Fruit fly (Drosophila melanogaster) whole organism, embryonic: Measurements from ENCODE around the gene CG31819.
A peak's percentile ranks its signal among the peaks of the same experiment; 100 is the strongest.

Experiments used
- Abd-B ChIP-seq: fragments of 200-800 bp; sonication (Bioruptor generic); optimal IDR thresholded peaks from 2 replicates; lab custom pipeline; 2018; ENCODE audit warnings: missing biosample characterization, mild to moderate bottlenecking, missing genetic modification characterization, moderate library complexity
- Awh ChIP-seq: fragments of 200-800 bp; sonication (Bioruptor generic); IDR thresholded peaks from 2 replicates; pipeline ENCODE4, ENCODE4 v1.3.6; 2022; ENCODE audit warnings: missing biosample characterization, missing genetic modification characterization
- CG1024 ChIP-seq: fragments of 200-800 bp; sonication (Bioruptor generic); IDR thresholded peaks from 2 replicates; pipeline ENCODE4 v1.3.6; 2022; ENCODE audit warnings: missing biosample characterization, missing genetic modification characterization
- CG10366 ChIP-seq: fragments of 200-800 bp; sonication (Bioruptor generic); IDR thresholded peaks from 2 replicates; pipeline ENCODE4 v1.3.6; 2022; ENCODE audit warnings: missing biosample characterization, missing genetic modification characterization
- CG11504 ChIP-seq: fragments of 200-800 bp; sonication (Bioruptor generic); optimal IDR thresholded peaks from 3 replicates; lab custom pipeline; 2019; ENCODE audit warnings: missing biosample characterization, mild to moderate bottlenecking, missing genetic modification characterization, moderate library complexity
- CG13287 ChIP-seq: fragments of 200-800 bp; sonication (Bioruptor generic); IDR thresholded peaks from 2 replicates; pipeline ENCODE4 v1.3.6; 2022; ENCODE audit warnings: missing biosample characterization, missing genetic modification characterization; ENCODE audit not compliant: partially characterized antibody
- CG13624 ChIP-seq: fragments of 200-800 bp; sonication (Bioruptor generic); optimal IDR thresholded peaks from 2 replicates; lab custom pipeline; 2016; ENCODE audit warnings: missing biosample characterization, missing genetic modification characterization
- CG14710 ChIP-seq: fragments of 200-800 bp; sonication (Bioruptor generic); optimal IDR thresholded peaks from 3 replicates; lab custom pipeline; 2019; ENCODE audit warnings: missing biosample characterization, mild to moderate bottlenecking, missing genetic modification characterization, moderate library complexity
- CG15514 ChIP-seq: fragments of 200-800 bp; sonication (Bioruptor generic); optimal IDR thresholded peaks from 3 replicates; lab custom pipeline; 2017; ENCODE audit warnings: missing biosample characterization, missing genetic modification characterization, mild to moderate bottlenecking, moderate library complexity, missing genetic modification reagents
- CG1602 ChIP-seq: fragments of 200-800 bp; sonication (Bioruptor generic); optimal IDR thresholded peaks from 3 replicates; lab custom pipeline; 2016; ENCODE audit warnings: missing biosample characterization, missing genetic modification characterization
- CG18011 ChIP-seq: fragments of 200-800 bp; sonication (Bioruptor generic); optimal IDR thresholded peaks from 2 replicates; lab custom pipeline; 2017; ENCODE audit warnings: missing biosample characterization, missing genetic modification characterization, mild to moderate bottlenecking, moderate library complexity, missing genotype
- CG18262 ChIP-seq: fragments of 200-800 bp; optimal IDR thresholded peaks from 3 replicates; lab custom pipeline; 2019; ENCODE audit warnings: missing biosample characterization, mild to moderate bottlenecking, missing genetic modification characterization, moderate library complexity
- CG18476 ChIP-seq: fragments of 200-800 bp; sonication (Bioruptor generic); optimal IDR thresholded peaks from 2 replicates; lab custom pipeline; 2016; ENCODE audit warnings: missing biosample characterization, mild to moderate bottlenecking, missing genetic modification characterization
- CG18599 ChIP-seq: fragments of 200-800 bp; sonication (Bioruptor generic); optimal IDR thresholded peaks from 3 replicates; lab custom pipeline; 2017; ENCODE audit warnings: missing biosample characterization, missing genetic modification characterization, mild to moderate bottlenecking, moderate library complexity, missing genetic modification reagents
- CG32772 ChIP-seq: fragments of 200-800 bp; sonication (Bioruptor generic); IDR thresholded peaks from 2 replicates; pipeline ENCODE4 v1.3.6; 2022; ENCODE audit warnings: missing biosample characterization, missing genetic modification characterization
- CG3838 ChIP-seq: fragments of 200-800 bp; sonication (Bioruptor generic); optimal IDR thresholded peaks from 3 replicates; lab custom pipeline; 2016; ENCODE audit warnings: missing biosample characterization, missing genetic modification characterization
- CG3995 ChIP-seq: fragments of 200-800 bp; sonication (Bioruptor generic); optimal IDR thresholded peaks from 3 replicates; lab custom pipeline; 2016; ENCODE audit warnings: missing biosample characterization, missing genetic modification characterization
- CG6683 ChIP-seq: fragments of 200-800 bp; sonication (Bioruptor generic); optimal IDR thresholded peaks from 2 replicates; lab custom pipeline; 2017; ENCODE audit warnings: missing biosample characterization, mild to moderate bottlenecking, missing genetic modification characterization, missing genetic modification reagents
- CG8290 ChIP-seq, 3 experiments: fragments of 200-800 bp; sonication (Bioruptor generic); optimal IDR thresholded peaks; 2 replicates each; lab custom pipeline; 2016 to 2019; ENCODE audit warnings: missing biosample characterization in 3 of 3, missing genetic modification characterization in 3 of 3, mild to moderate bottlenecking in 2 of 3, moderate library complexity in 1 of 3
- CTCF ChIP-seq: fragments of 200-800 bp; sonication (Bioruptor generic); optimal IDR thresholded peaks from 2 replicates; lab custom pipeline; 2017; ENCODE audit warnings: missing biosample characterization, mild to moderate bottlenecking, missing genetic modification characterization, moderate library complexity
- Dad ChIP-seq: fragments of 200-800 bp; sonication (Bioruptor generic); optimal IDR thresholded peaks from 3 replicates; lab custom pipeline; 2016; ENCODE audit warnings: missing biosample characterization, missing genetic modification characterization
- Dek ChIP-seq: fragments of 200-800 bp; sonication (Bioruptor generic); optimal IDR thresholded peaks from 3 replicates; lab custom pipeline; 2019; ENCODE audit warnings: missing biosample characterization, mild to moderate bottlenecking, missing genetic modification characterization, moderate library complexity
- Gug ChIP-seq: fragments of 200-800 bp; sonication (Bioruptor generic); IDR thresholded peaks from 4 replicates; pipeline ENCODE4 v1.3.6; 2022; ENCODE audit warnings: missing biosample characterization, missing genetic modification characterization
- HmgZ ChIP-seq: fragments of 200-800 bp; sonication (Bioruptor generic); optimal IDR thresholded peaks from 2 replicates; lab custom pipeline; 2018; ENCODE audit warnings: missing biosample characterization, mild to moderate bottlenecking, missing genetic modification characterization
- Hr3 ChIP-seq: fragments of 200-800 bp; sonication (Bioruptor generic); optimal IDR thresholded peaks from 3 replicates; lab custom pipeline; 2016; ENCODE audit warnings: missing biosample characterization, missing genetic modification characterization
- Hr78 ChIP-seq, 2 experiments: fragments of 200-800 bp in 1 of 2; fragments of >200 bp in 1 of 2; sonication (Bioruptor generic) in 1 of 2; optimal IDR thresholded peaks; 2 replicates each; lab custom pipeline; 2017 to 2019; ENCODE audit warnings: missing biosample characterization in 2 of 2, missing genetic modification characterization in 2 of 2, mild to moderate bottlenecking in 1 of 2, moderate library complexity in 1 of 2
- Jarid2 ChIP-seq: fragments of 200-800 bp; sonication (Bioruptor generic); optimal IDR thresholded peaks from 3 replicates; lab custom pipeline; 2017; ENCODE audit warnings: mild to moderate bottlenecking, missing biosample characterization, missing genetic modification reagents, missing genetic modification characterization
- Lim3 ChIP-seq: fragments of 200-800 bp; sonication (Bioruptor generic); IDR thresholded peaks from 2 replicates; pipeline ENCODE4 v1.3.6; 2022; ENCODE audit warnings: missing biosample characterization, missing genetic modification characterization
- PHDP ChIP-seq: fragments of 200-800 bp; sonication (Bioruptor generic); optimal IDR thresholded peaks from 3 replicates; lab custom pipeline; 2018; ENCODE audit warnings: missing biosample characterization, mild to moderate bottlenecking, missing genetic modification characterization, moderate library complexity
- Sin3A ChIP-seq: fragments of >200 bp; optimal IDR thresholded peaks from 2 replicates; lab custom pipeline; 2018
- Vsx1 ChIP-seq: fragments of 200-800 bp; sonication (Bioruptor generic); optimal IDR thresholded peaks from 2 replicates; lab custom pipeline; 2017; ENCODE audit warnings: missing biosample characterization, mild to moderate bottlenecking, missing genetic modification characterization, missing genetic modification reagents
- aop ChIP-seq: fragments of 200-800 bp; sonication (Bioruptor generic); IDR thresholded peaks from 2 replicates; pipeline ENCODE4 v1.3.6; 2022; ENCODE audit warnings: missing biosample characterization, missing genetic modification characterization
- caup ChIP-seq: fragments of 200-800 bp; sonication (Bioruptor generic); optimal IDR thresholded peaks from 3 replicates; lab custom pipeline; 2017; ENCODE audit warnings: missing biosample characterization, mild to moderate bottlenecking, missing genetic modification characterization, moderate library complexity; ENCODE audit not compliant: severe bottlenecking
- chn ChIP-seq: fragments of 200-800 bp; sonication (Bioruptor generic); optimal IDR thresholded peaks from 2 replicates; lab custom pipeline; 2016; ENCODE audit warnings: missing biosample characterization, missing genetic modification characterization
- ci ChIP-seq: fragments of 200-800 bp; sonication (Bioruptor generic); IDR thresholded peaks from 3 replicates; pipeline ENCODE4 v1.3.6; 2022; ENCODE audit warnings: missing biosample characterization, missing genetic modification characterization
- crp ChIP-seq, 2 experiments: fragments of 200-800 bp; sonication (Bioruptor generic); optimal IDR thresholded peaks; 2 replicates in 1 of 2; 3 replicates in 1 of 2; lab custom pipeline; 2017; ENCODE audit warnings: missing biosample characterization in 2 of 2, missing genetic modification characterization in 2 of 2, mild to moderate bottlenecking in 1 of 2, moderate library complexity in 1 of 2
- ewg ChIP-seq: fragments of 200-800 bp; sonication (Bioruptor generic); optimal IDR thresholded peaks from 3 replicates; lab custom pipeline; 2017; ENCODE audit warnings: mild to moderate bottlenecking, missing biosample characterization, missing genetic modification reagents, missing genetic modification characterization
- gem ChIP-seq: fragments of 200-800 bp; sonication (Bioruptor generic); optimal IDR thresholded peaks from 2 replicates; lab custom pipeline; 2019; ENCODE audit warnings: missing biosample characterization, mild to moderate bottlenecking, missing genetic modification characterization, moderate library complexity
- kah ChIP-seq: fragments of 200-800 bp; sonication (Bioruptor generic); optimal IDR thresholded peaks from 2 replicates; lab custom pipeline; 2018; ENCODE audit warnings: missing biosample characterization, mild to moderate bottlenecking, missing genetic modification characterization
- knrl ChIP-seq: fragments of 200-800 bp; sonication (Bioruptor generic); IDR thresholded peaks from 3 replicates; pipeline ENCODE4 v1.3.6; 2022; ENCODE audit warnings: missing biosample characterization, missing genetic modification characterization; ENCODE audit not compliant: partially characterized antibody
- nom ChIP-seq: fragments of 200-800 bp; sonication (Bioruptor generic); optimal IDR thresholded peaks from 2 replicates; lab custom pipeline; 2017; ENCODE audit warnings: missing biosample characterization, missing genetic modification characterization, mild to moderate bottlenecking, moderate library complexity, missing genetic modification reagents
- pan ChIP-seq, 4 experiments: fragments of >200 bp in 3 of 4; fragments of 200-800 bp in 1 of 4; sonication (Bioruptor generic) in 1 of 4; optimal IDR thresholded peaks in 3 of 4; IDR thresholded peaks in 1 of 4; 2 replicates each; pipeline versions ENCODE4 v1.3.6 to Lab custom; 2017 to 2022; ENCODE audit warnings: missing biosample characterization in 2 of 4, missing genetic modification characterization in 2 of 4, mixed read lengths in 1 of 4
- salm ChIP-seq: fragments of 200-800 bp; sonication (Bioruptor generic); optimal IDR thresholded peaks from 2 replicates; lab custom pipeline; 2018; ENCODE audit warnings: missing biosample characterization, mild to moderate bottlenecking, missing genetic modification characterization
- seq ChIP-seq: fragments of 200-800 bp; sonication (Bioruptor generic); IDR thresholded peaks from 2 replicates; pipeline ENCODE4 v1.3.6; 2022; ENCODE audit warnings: missing biosample characterization, missing genetic modification characterization
- slou ChIP-seq: fragments of 200-800 bp; sonication (Bioruptor generic); optimal IDR thresholded peaks from 3 replicates; lab custom pipeline; 2016; ENCODE audit warnings: missing biosample characterization, missing genetic modification characterization
- tgo ChIP-seq: fragments of 200-800 bp; sonication (Bioruptor generic); IDR thresholded peaks from 3 replicates; pipeline ENCODE4 v1.3.6; 2022; ENCODE audit warnings: missing biosample characterization, missing genetic modification characterization
- tx ChIP-seq: fragments of 200-800 bp; sonication (Bioruptor generic); optimal IDR thresholded peaks from 2 replicates; lab custom pipeline; 2016; ENCODE audit warnings: missing biosample characterization, missing genetic modification characterization

CG31819 gene

dm6 chr2L:16257227-16258071, 46.2 kb downstream of the CG31819 start, which contains the start of the genes PRL-1 and EndoGI (continued):
- TF ChIP-seq CG3995 = peak; percentile 72
- TF ChIP-seq aop (GFP tag; lab: Robert Waterston, UW) = no peak
- TF ChIP-seq CG18599 (GFP tag; lab: Kevin White, UChicago) = peak; percentile 79
- TF ChIP-seq CG32772 (GFP tag; lab: Robert Waterston, UW) = peak; percentile 20; the same call in 1 of the 2 replicates
- TF ChIP-seq CG8290 (GFP tag; optimal IDR thresholded peaks at IDR 0.05; lab: Kevin White, UChicago) = peak; percentile 49
- TF ChIP-seq CG8290 (tag; optimal IDR thresholded peaks at IDR 0.05; lab: Kevin White, UChicago) = peak in 1 of 2 experiments; percentile 68
- peak; percentile 36 for TF ChIP-seq HmgZ (tag; lab: Kevin White, UChicago)
- TF ChIP-seq Abd-B (GFP tag; lab: Kevin White, UChicago) = no peak
- peak; percentile 84 for TF ChIP-seq CG18262 (tag; lab: Kevin White, UChicago)
- TF ChIP-seq knrl (GFP tag; lab: Robert Waterston, UW) = peak; percentile 99
- peak; percentile 91 for TF ChIP-seq gem (tag; lab: Kevin White, UChicago)
- TF ChIP-seq seq = 0 out of 2 replicates have a peak, but pooled peaks have one; percentile 62
- TF ChIP-seq Sin3A = peak; percentile 20
- TF ChIP-seq CTCF (GFP tag; lab: Kevin White, UChicago) = no peak
- TF ChIP-seq CG1024 (GFP tag; lab: Robert Waterston, UW) = no peak
- peak; percentile 74 for TF ChIP-seq slou (GFP tag; lab: Kevin White, UChicago)
- TF ChIP-seq CG18011 (GFP tag; lab: Kevin White, UChicago) = peak; percentile 90
- peak in 1 of 2 experiments; percentile 26 for TF ChIP-seq Hr78 (GFP tag; optimal IDR thresholded peaks at IDR 0.05; lab: Kevin White, UChicago)
- TF ChIP-seq crp (GFP tag; optimal IDR thresholded peaks at IDR 0.05; lab: Kevin White, UChicago) = peak in 1 of 2 experiments; percentile 62
- TF ChIP-seq caup (GFP tag; lab: Kevin White, UChicago) = peak; percentile 71
- peak; percentile 60 for TF ChIP-seq Hr3 (GFP tag; lab: Kevin White, UChicago)
- TF ChIP-seq CG10366 (GFP tag; lab: Robert Waterston, UW) = peak; percentile 70; the same call in 1 of the 2 replicates
- peak; percentile 94 for TF ChIP-seq PHDP
- peak; percentile 67 for TF ChIP-seq CG6683 (GFP tag; lab: Kevin White, UChicago)
- peak; percentile 85 for TF ChIP-seq ci (GFP tag; lab: Robert Waterston, UW)
- no peak; the same call in 3 of the 4 replicates for TF ChIP-seq Gug
- TF ChIP-seq Dad (GFP tag; lab: Kevin White, UChicago) = peak; percentile 32
- TF ChIP-seq Awh (GFP tag; lab: Robert Waterston, UW) = peak; percentile 88
- peak; percentile 64 for TF ChIP-seq CG1602 (GFP tag; lab: Kevin White, UChicago)
- TF ChIP-seq CG3838 (GFP tag; lab: Kevin White, UChicago) = no peak
- peak; percentile 83 for TF ChIP-seq CG14710 (tag; lab: Kevin White, UChicago)
- TF ChIP-seq CG11504 = peak; percentile 82
- TF ChIP-seq Lim3 (GFP tag; lab: Robert Waterston, UW) = no peak
- TF ChIP-seq tgo = peak; percentile 74
- TF ChIP-seq CG18476 (GFP tag; lab: Kevin White, UChicago) = peak; percentile 45
- peak; percentile 65 for TF ChIP-seq Vsx1 (GFP tag; lab: Kevin White, UChicago)
- peak; percentile 14 for TF ChIP-seq chn (GFP tag; lab: Kevin White, UChicago)
- peak; percentile 66 for TF ChIP-seq nom
- TF ChIP-seq CG15514 (GFP tag; lab: Kevin White, UChicago) = peak; percentile 74
- no peak for TF ChIP-seq CG13624 (GFP tag; lab: Kevin White, UChicago)
- TF ChIP-seq kah = peak; percentile 48
- TF ChIP-seq ewg (GFP tag; lab: Kevin White, UChicago) = peak; percentile 33
- TF ChIP-seq CG13287 (GFP tag; lab: Robert Waterston, UW) = peak; percentile 92
- peak; percentile 77 for TF ChIP-seq Dek (tag; lab: Kevin White, UChicago)
- TF ChIP-seq pan (optimal IDR thresholded peaks at IDR 0.05; lab: Kevin White, UChicago) = no peak
- TF ChIP-seq pan (GFP tag; optimal IDR thresholded peaks at IDR 0.05 in 1 of 2, IDR thresholded peaks at IDR 0.05 in 1 of 2) = peak in 1 of 2 experiments; percentile 84
- TF ChIP-seq tx (GFP tag; lab: Kevin White, UChicago) = no peak
- TF ChIP-seq salm (tag; lab: Kevin White, UChicago) = peak; percentile 61
- TF ChIP-seq Jarid2 (GFP tag; lab: Kevin White, UChicago) = peak; percentile 11
